Fruit fly (Drosophila melanogaster): ENCODE data around the gene CG43965.

The CG43965 gene

dm6 chr3L:8716013-8716412 is 9.6 kb downstream of the CG43965 start:
- peak; percentile 52 for TF ChIP-seq h (GFP tag; optimal IDR thresholded peaks at IDR 0.05)
- no peak for TF ChIP-seq Hr83 (GFP tag; optimal IDR thresholded peaks at IDR 0.05; ENCODE audit: poor library complexity, severe bottlenecking)
- no peak for TF ChIP-seq Dfd (GFP tag; optimal IDR thresholded peaks at IDR 0.05)
- no peak for TF ChIP-seq jim (GFP tag; optimal IDR thresholded peaks at IDR 0.05)
- no peak for TF ChIP-seq CrebA (GFP tag; optimal IDR thresholded peaks at IDR 0.05; ENCODE audit: borderline replicate concordance)
- TF ChIP-seq HLH106 (tag; optimal IDR thresholded peaks at IDR 0.05) = peak; percentile 56
- TF ChIP-seq Vsx2 (GFP tag; optimal IDR thresholded peaks at IDR 0.05; ENCODE audit: partially characterized antibody) = no peak
- TF ChIP-seq GATAd (GFP tag; optimal IDR thresholded peaks at IDR 0.05) = no peak
- peak; percentile 23 for TF ChIP-seq dmrt93B (GFP tag; optimal IDR thresholded peaks at IDR 0.05)
- no peak for TF ChIP-seq lola (GFP tag; optimal IDR thresholded peaks at IDR 0.05)
- no peak for TF ChIP-seq dsf (GFP tag; optimal IDR thresholded peaks at IDR 0.05; ENCODE audit: borderline replicate concordance)
- peak; percentile 48 for TF ChIP-seq fru (GFP tag; optimal IDR thresholded peaks at IDR 0.05)
- TF ChIP-seq Dif (GFP tag; optimal IDR thresholded peaks at IDR 0.05; ENCODE audit: partially characterized antibody) = no peak
- TF ChIP-seq rgr (GFP tag; optimal IDR thresholded peaks at IDR 0.05) = peak; percentile 44
- TF ChIP-seq Hnf4 (GFP tag; optimal IDR thresholded peaks at IDR 0.05) = no peak
- peak; percentile 64 for TF ChIP-seq Sp1 (GFP tag; optimal IDR thresholded peaks at IDR 0.05)
- TF ChIP-seq pan (optimal IDR thresholded peaks at IDR 0.05) = no peak
- TF ChIP-seq ey (GFP tag; optimal IDR thresholded peaks at IDR 0.05) = peak; percentile 20
- no peak for TF ChIP-seq Abd-B (GFP tag; optimal IDR thresholded peaks at IDR 0.05)
- no peak for TF ChIP-seq sv (GFP tag; optimal IDR thresholded peaks at IDR 0.05)
- TF ChIP-seq Hr78 (GFP tag; optimal IDR thresholded peaks at IDR 0.05) = no peak
- TF ChIP-seq usp (GFP tag; optimal IDR thresholded peaks at IDR 0.05) = no peak
- no peak for TF ChIP-seq Mio (GFP tag; optimal IDR thresholded peaks at IDR 0.05)
- TF ChIP-seq psq (GFP tag; optimal IDR thresholded peaks at IDR 0.05) = peak; percentile 8
- peak; percentile 29 for TF ChIP-seq br (GFP tag; optimal IDR thresholded peaks at IDR 0.05)
- TF ChIP-seq woc (GFP tag; optimal IDR thresholded peaks at IDR 0.05) = peak; percentile 18
- no peak for TF ChIP-seq tai (GFP tag; optimal IDR thresholded peaks at IDR 0.05)
- no peak for TF ChIP-seq N (GFP tag; optimal IDR thresholded peaks at IDR 0.05)
- no peak for TF ChIP-seq Myc (optimal IDR thresholded peaks at IDR 0.05)
- TF ChIP-seq OdsH (GFP tag; optimal IDR thresholded peaks at IDR 0.05) = peak; percentile 43
- TF ChIP-seq foxo (GFP tag; optimal IDR thresholded peaks at IDR 0.05) = peak in 1 of 2 experiments; percentile 45
- no peak for TF ChIP-seq Jra (GFP tag; optimal IDR thresholded peaks at IDR 0.05)
- no peak for TF ChIP-seq CG9705 (GFP tag; optimal IDR thresholded peaks at IDR 0.05)
- no peak for TF ChIP-seq CG32264 (GFP tag; optimal IDR thresholded peaks at IDR 0.05)
- TF ChIP-seq sage (GFP tag; optimal IDR thresholded peaks at IDR 0.05) = no peak
- no peak for TF ChIP-seq brk (GFP tag; optimal IDR thresholded peaks at IDR 0.05)
- TF ChIP-seq dl (GFP tag; optimal IDR thresholded peaks at IDR 0.05; ENCODE audit: insufficient read depth in 1 of 2, partially characterized antibody in 2 of 2) = no peak

dm6 chr3L:8712913-8713312 is 12.7 kb downstream of the CG43965 start:
- TF ChIP-seq HLH106 (tag; optimal IDR thresholded peaks at IDR 0.05) (peak; percentile 9), Sp1 (GFP tag; optimal IDR thresholded peaks at IDR 0.05) (peak; percentile 26), foxo (GFP tag; optimal IDR thresholded peaks at IDR 0.05) (peak in 1 of 2 experiments; percentile 24), psq (GFP tag; optimal IDR thresholded peaks at IDR 0.05) (peak; percentile 35), ey (GFP tag; optimal IDR thresholded peaks at IDR 0.05) (no peak)

DNA sequence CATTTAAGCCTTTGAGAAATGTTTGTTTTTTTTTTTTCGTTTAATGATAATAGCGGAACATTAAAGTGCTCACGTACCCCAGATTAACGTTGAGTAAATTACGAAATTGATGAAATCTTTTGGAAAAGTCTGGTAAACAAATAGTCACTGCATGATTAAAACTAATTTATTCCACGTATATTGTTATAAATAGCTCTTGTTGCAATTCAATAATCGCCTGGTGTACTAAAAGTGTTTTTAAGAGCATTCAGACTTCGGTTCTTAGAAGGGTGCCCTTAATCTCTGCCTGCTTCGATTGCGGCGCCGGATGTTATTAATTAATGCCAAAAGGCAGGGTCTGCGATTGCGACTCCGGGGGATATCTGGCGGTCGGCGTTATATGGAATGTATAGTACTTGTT is 16.7 kb downstream of the CG43965 start:
- TF ChIP-seq foxo (GFP tag; optimal IDR thresholded peaks at IDR 0.05) (peak in 1 of 2 experiments; percentile 11), ey (GFP tag; optimal IDR thresholded peaks at IDR 0.05) (peak; percentile 9), h (GFP tag; optimal IDR thresholded peaks at IDR 0.05) (peak; percentile 2), Hr83 (GFP tag; optimal IDR thresholded peaks at IDR 0.05; ENCODE audit: poor library complexity, severe bottlenecking) (no peak), rgr (GFP tag; optimal IDR thresholded peaks at IDR 0.05) (peak; percentile 11)
